Fruit fly (Drosophila melanogaster): Measurements from ENCODE around the gene CG33229.

The CG33229 gene

dm6 chr3L:177938-178337 is 45.7 kb upstream of the CG33229 start (continued):
- no peak for TF ChIP-seq crp (GFP tag; optimal IDR thresholded peaks at IDR 0.05)
- no peak for TF ChIP-seq CG34224 (GFP tag; IDR thresholded peaks at IDR 0.05; ENCODE audit: partially characterized antibody)
- TF ChIP-seq CG6791 (GFP tag; IDR thresholded peaks at IDR 0.05; ENCODE audit: partially characterized antibody), result peak; percentile 59; the same call in 1 of the 3 replicates
- no peak for TF ChIP-seq CG10431 (GFP tag; optimal IDR thresholded peaks at IDR 0.05)
- no peak for TF ChIP-seq Kr (GFP tag; optimal IDR thresholded peaks at IDR 0.05)
- no peak for TF ChIP-seq gce (GFP tag; IDR thresholded peaks at IDR 0.05)
- no peak for TF ChIP-seq CG6272 (GFP tag; IDR thresholded peaks at IDR 0.05)
- TF ChIP-seq dmrt99B (tag; optimal IDR thresholded peaks at IDR 0.05), result no peak
- TF ChIP-seq CG12391 (tag; optimal IDR thresholded peaks at IDR 0.05), result no peak
- TF ChIP-seq CG4404 (GFP tag; IDR thresholded peaks at IDR 0.05), result no peak
- TF ChIP-seq Lpt (GFP tag; optimal IDR thresholded peaks at IDR 0.05), result no peak
- no peak for TF ChIP-seq CG18262 (tag; optimal IDR thresholded peaks at IDR 0.05)
- no peak for TF ChIP-seq aop (GFP tag; IDR thresholded peaks at IDR 0.05)
- no peak for TF ChIP-seq zen (tag; optimal IDR thresholded peaks at IDR 0.05)
- peak; percentile 70 for TF ChIP-seq Dll (GFP tag; IDR thresholded peaks at IDR 0.05; ENCODE audit: partially characterized antibody)
- TF ChIP-seq Gsc (GFP tag; IDR thresholded peaks at IDR 0.05), result no peak
- TF ChIP-seq CkIIα-i1 (GFP tag; IDR thresholded peaks at IDR 0.05), result no peak
- no peak for TF ChIP-seq CG15073 (GFP tag; optimal IDR thresholded peaks at IDR 0.05)
- TF ChIP-seq Meics (GFP tag; optimal IDR thresholded peaks at IDR 0.05), result no peak
- TF ChIP-seq CG5180 (GFP tag; optimal IDR thresholded peaks at IDR 0.05), result no peak
- no peak for TF ChIP-seq pzg (GFP tag; optimal IDR thresholded peaks at IDR 0.05)
- TF ChIP-seq CG17829 (tag; optimal IDR thresholded peaks at IDR 0.05), result no peak
- no peak for TF ChIP-seq kah (GFP tag; optimal IDR thresholded peaks at IDR 0.05)
- TF ChIP-seq CG12299 (tag; optimal IDR thresholded peaks at IDR 0.05), result no peak
- TF ChIP-seq az2 (GFP tag; optimal IDR thresholded peaks at IDR 0.05), result no peak
- 0 out of 3 replicates have a peak, but pooled peaks have one; percentile 15 for TF ChIP-seq row (GFP tag; IDR thresholded peaks at IDR 0.05)
- TF ChIP-seq Optix (GFP tag; IDR thresholded peaks at IDR 0.05), result no peak
- TF ChIP-seq CrebB (tag; optimal IDR thresholded peaks at IDR 0.05), result no peak
- no peak for TF ChIP-seq CG9817 (tag; optimal IDR thresholded peaks at IDR 0.05)
- no peak for TF ChIP-seq prd (optimal IDR thresholded peaks at IDR 0.05)
- no peak for TF ChIP-seq prd (GFP tag; IDR thresholded peaks at IDR 0.05)
- TF ChIP-seq tup (GFP tag; optimal IDR thresholded peaks at IDR 0.05), result no peak
- TF ChIP-seq ham (GFP tag; IDR thresholded peaks at IDR 0.05), result no peak
- TF ChIP-seq CG16815 (GFP tag; optimal IDR thresholded peaks at IDR 0.05), result no peak
- TF ChIP-seq Opbp (GFP tag; IDR thresholded peaks at IDR 0.05; ENCODE audit: partially characterized antibody), result peak; percentile 57; the same call in 1 of the 3 replicates
- TF ChIP-seq CG6854 (GFP tag; optimal IDR thresholded peaks at IDR 0.05), result no peak
- no peak for TF ChIP-seq CG34422 (GFP tag; IDR thresholded peaks at IDR 0.05)
- 0 out of 3 replicates have a peak, but pooled peaks have one; percentile 21 for TF ChIP-seq HLH4C (GFP tag; IDR thresholded peaks at IDR 0.05; ENCODE audit: partially characterized antibody)
- TF ChIP-seq gt (GFP tag; IDR thresholded peaks at IDR 0.05), result no peak
- TF ChIP-seq CG34376 (GFP tag; optimal IDR thresholded peaks at IDR 0.05), result no peak
- TF ChIP-seq so (GFP tag; IDR thresholded peaks at IDR 0.05), result no peak
- TF ChIP-seq CG6254 (GFP tag; optimal IDR thresholded peaks at IDR 0.05), result no peak
- TF ChIP-seq CG9215 (GFP tag; IDR thresholded peaks at IDR 0.05), result no peak
- TF ChIP-seq CG11696 (GFP tag; IDR thresholded peaks at IDR 0.05), result no peak
- TF ChIP-seq chn (GFP tag; optimal IDR thresholded peaks at IDR 0.05), result no peak
- TF ChIP-seq Sox102F (GFP tag; optimal IDR thresholded peaks at IDR 0.05), result no peak
- no peak for TF ChIP-seq kni (GFP tag; optimal IDR thresholded peaks at IDR 0.05)
- TF ChIP-seq bab2 (GFP tag; optimal IDR thresholded peaks at IDR 0.05), result no peak
- no peak for TF ChIP-seq CG5245 (GFP tag; optimal IDR thresholded peaks at IDR 0.05)
- TF ChIP-seq ewg (GFP tag; optimal IDR thresholded peaks at IDR 0.05), result no peak
- TF ChIP-seq al (GFP tag; IDR thresholded peaks at IDR 0.05), result no peak

All from whole organism, embryonic.